Fruit fly (Drosophila melanogaster): ENCODE data around the gene Plzf.
A peak's percentile ranks its signal among the peaks of the same experiment; 100 is the strongest.

Gene Plzf

dm6 chr2L:12028808-12029207 is 19.9 kb downstream of the Plzf start:
- TF ChIP-seq Dfd (GFP tag; optimal IDR thresholded peaks at IDR 0.05) (no peak), Abd-B (GFP tag; optimal IDR thresholded peaks at IDR 0.05) (no peak), lola (GFP tag; optimal IDR thresholded peaks at IDR 0.05) (no peak), Jra (GFP tag; optimal IDR thresholded peaks at IDR 0.05) (no peak), CG9705 (GFP tag; optimal IDR thresholded peaks at IDR 0.05) (no peak), dmrt93B (GFP tag; optimal IDR thresholded peaks at IDR 0.05) (no peak), Hr83 (GFP tag; optimal IDR thresholded peaks at IDR 0.05; ENCODE audit: poor library complexity, severe bottlenecking) (no peak), usp (GFP tag; optimal IDR thresholded peaks at IDR 0.05) (no peak), tai (GFP tag; optimal IDR thresholded peaks at IDR 0.05) (no peak), dl (GFP tag; optimal IDR thresholded peaks at IDR 0.05; ENCODE audit: insufficient read depth in 1 of 2, partially characterized antibody in 2 of 2) (no peak), h (GFP tag; optimal IDR thresholded peaks at IDR 0.05) (no peak), sv (GFP tag; optimal IDR thresholded peaks at IDR 0.05) (no peak), dsf (GFP tag; optimal IDR thresholded peaks at IDR 0.05; ENCODE audit: borderline replicate concordance) (no peak), OdsH (GFP tag; optimal IDR thresholded peaks at IDR 0.05) (no peak), ey (GFP tag; optimal IDR thresholded peaks at IDR 0.05) (no peak), rgr (GFP tag; optimal IDR thresholded peaks at IDR 0.05) (no peak), Rel (GFP tag; optimal IDR thresholded peaks at IDR 0.05) (no peak), Rel (tag; optimal IDR thresholded peaks at IDR 0.05) (no peak), Hnf4 (GFP tag; optimal IDR thresholded peaks at IDR 0.05) (no peak), woc (GFP tag; optimal IDR thresholded peaks at IDR 0.05) (no peak)

dm6 chr2L:12028102-12028501 is 20.6 kb downstream of the Plzf start:
- TF ChIP-seq Hnf4 (GFP tag; optimal IDR thresholded peaks at IDR 0.05) (no peak), GATAd (GFP tag; optimal IDR thresholded peaks at IDR 0.05) (no peak), dsf (GFP tag; optimal IDR thresholded peaks at IDR 0.05; ENCODE audit: borderline replicate concordance) (no peak), Myc (optimal IDR thresholded peaks at IDR 0.05) (no peak), Jra (GFP tag; optimal IDR thresholded peaks at IDR 0.05) (no peak), Dfd (GFP tag; optimal IDR thresholded peaks at IDR 0.05) (no peak), sv (GFP tag; optimal IDR thresholded peaks at IDR 0.05) (no peak), Mio (GFP tag; optimal IDR thresholded peaks at IDR 0.05) (no peak), fru (GFP tag; optimal IDR thresholded peaks at IDR 0.05) (no peak), lola (GFP tag; optimal IDR thresholded peaks at IDR 0.05) (no peak), Hr83 (GFP tag; optimal IDR thresholded peaks at IDR 0.05; ENCODE audit: poor library complexity, severe bottlenecking) (no peak), Vsx2 (GFP tag; optimal IDR thresholded peaks at IDR 0.05; ENCODE audit: partially characterized antibody) (no peak), foxo (GFP tag; optimal IDR thresholded peaks at IDR 0.05) (no peak), N (GFP tag; optimal IDR thresholded peaks at IDR 0.05) (no peak), pan (optimal IDR thresholded peaks at IDR 0.05) (no peak)

dm6 chr2L:12027435-12027834 is 21.3 kb downstream of the Plzf start, which contains the start of gene dmGlut:
TSS of gene dmGlut (plus strand) at chr2L:12027438.
- TF ChIP-seq sv (GFP tag; optimal IDR thresholded peaks at IDR 0.05), result no peak
- no peak for TF ChIP-seq Rel (GFP tag; optimal IDR thresholded peaks at IDR 0.05)
- no peak for TF ChIP-seq Rel (tag; optimal IDR thresholded peaks at IDR 0.05)
- no peak for TF ChIP-seq Dif (GFP tag; optimal IDR thresholded peaks at IDR 0.05; ENCODE audit: partially characterized antibody)
- TF ChIP-seq CG32264 (GFP tag; optimal IDR thresholded peaks at IDR 0.05), result no peak
- TF ChIP-seq fru (GFP tag; optimal IDR thresholded peaks at IDR 0.05), result no peak
- no peak for TF ChIP-seq Abd-B (GFP tag; optimal IDR thresholded peaks at IDR 0.05)
- TF ChIP-seq dmrt93B (GFP tag; optimal IDR thresholded peaks at IDR 0.05), result no peak
- no peak for TF ChIP-seq psq (GFP tag; optimal IDR thresholded peaks at IDR 0.05)
- no peak for TF ChIP-seq Hnf4 (GFP tag; optimal IDR thresholded peaks at IDR 0.05)

- peak; percentile 72 for TF ChIP-seq dmrt93B (GFP tag; optimal IDR thresholded peaks at IDR 0.05)
- TF ChIP-seq Abd-B (GFP tag; optimal IDR thresholded peaks at IDR 0.05), result no peak
- TF ChIP-seq lola (GFP tag; optimal IDR thresholded peaks at IDR 0.05), result no peak
- no peak for TF ChIP-seq tai (GFP tag; optimal IDR thresholded peaks at IDR 0.05)
- no peak for TF ChIP-seq usp (GFP tag; optimal IDR thresholded peaks at IDR 0.05)
- TF ChIP-seq rgr (GFP tag; optimal IDR thresholded peaks at IDR 0.05), result peak; percentile 70
- peak; percentile 36 for TF ChIP-seq h (GFP tag; optimal IDR thresholded peaks at IDR 0.05)
- TF ChIP-seq Myc (optimal IDR thresholded peaks at IDR 0.05), result no peak
- TF ChIP-seq ey (GFP tag; optimal IDR thresholded peaks at IDR 0.05), result peak; percentile 68
- TF ChIP-seq Hnf4 (GFP tag; optimal IDR thresholded peaks at IDR 0.05), result peak; percentile 62
- peak; percentile 76 for TF ChIP-seq HLH106 (tag; optimal IDR thresholded peaks at IDR 0.05)
- no peak for TF ChIP-seq Mio (GFP tag; optimal IDR thresholded peaks at IDR 0.05)
- TF ChIP-seq dsf (GFP tag; optimal IDR thresholded peaks at IDR 0.05; ENCODE audit: borderline replicate concordance), result no peak
- TF ChIP-seq Rel (GFP tag; optimal IDR thresholded peaks at IDR 0.05), result no peak
- TF ChIP-seq Rel (tag; optimal IDR thresholded peaks at IDR 0.05), result peak; percentile 29
- TF ChIP-seq sage (GFP tag; optimal IDR thresholded peaks at IDR 0.05), result peak; percentile 3
- peak; percentile 41 for TF ChIP-seq brk (GFP tag; optimal IDR thresholded peaks at IDR 0.05)
- peak; percentile 2 for TF ChIP-seq CG32264 (GFP tag; optimal IDR thresholded peaks at IDR 0.05)
- TF ChIP-seq jim (GFP tag; optimal IDR thresholded peaks at IDR 0.05), result no peak
- peak; percentile 78 for TF ChIP-seq Sp1 (GFP tag; optimal IDR thresholded peaks at IDR 0.05)
- TF ChIP-seq CrebA (GFP tag; optimal IDR thresholded peaks at IDR 0.05; ENCODE audit: borderline replicate concordance), result no peak
- peak; percentile 3 for TF ChIP-seq sv (GFP tag; optimal IDR thresholded peaks at IDR 0.05)
- TF ChIP-seq psq (GFP tag; optimal IDR thresholded peaks at IDR 0.05), result peak; percentile 68
- no peak for TF ChIP-seq Jra (GFP tag; optimal IDR thresholded peaks at IDR 0.05)
- no peak for TF ChIP-seq Hr83 (GFP tag; optimal IDR thresholded peaks at IDR 0.05; ENCODE audit: poor library complexity, severe bottlenecking)
- TF ChIP-seq pan (optimal IDR thresholded peaks at IDR 0.05), result no peak
- TF ChIP-seq dl (GFP tag; optimal IDR thresholded peaks at IDR 0.05; ENCODE audit: insufficient read depth in 1 of 2, partially characterized antibody in 2 of 2), result no peak
- peak; percentile 2 for TF ChIP-seq woc (GFP tag; optimal IDR thresholded peaks at IDR 0.05)
These were observed 22.0 kb downstream of the Plzf start for dm6 chr2L:12026458-12027431.

Data from whole organism, wandering third instar larva.